Fruit fly (Drosophila melanogaster) whole organism, embryonic: ENCODE measurements around the gene mts.
A peak's percentile ranks its signal among the peaks of the same experiment; 100 is the strongest.

Experiments used
- Bgb ChIP-seq: fragments of 200-800 bp; sonication (Bioruptor generic); IDR thresholded peaks from 2 replicates; pipeline ENCODE4 v1.3.6; 2022; ENCODE audit warnings: missing biosample characterization, missing genetic modification characterization; ENCODE audit not compliant: partially characterized antibody
- CG10366 ChIP-seq: fragments of 200-800 bp; sonication (Bioruptor generic); IDR thresholded peaks from 2 replicates; pipeline ENCODE4 v1.3.6; 2022; ENCODE audit warnings: missing biosample characterization, missing genetic modification characterization
- CG10543 ChIP-seq: fragments of 200-800 bp; sonication (Bioruptor generic); optimal IDR thresholded peaks from 3 replicates; lab custom pipeline; 2017; ENCODE audit warnings: missing biosample characterization, mild to moderate bottlenecking, missing genetic modification characterization, moderate library complexity
- CG10654 ChIP-seq: fragments of 200-800 bp; sonication (Bioruptor generic); optimal IDR thresholded peaks from 2 replicates; lab custom pipeline; 2016; ENCODE audit warnings: missing biosample characterization, missing genetic modification characterization
- CG12219 ChIP-seq: fragments of 200-800 bp; sonication (Bioruptor generic); optimal IDR thresholded peaks from 3 replicates; lab custom pipeline; 2018; ENCODE audit warnings: missing biosample characterization, mild to moderate bottlenecking, missing genetic modification characterization
- CG12236 ChIP-seq: fragments of 200-800 bp; sonication (Bioruptor generic); optimal IDR thresholded peaks from 2 replicates; lab custom pipeline; 2016; ENCODE audit warnings: missing biosample characterization, missing genetic modification characterization
- CG13296 ChIP-seq: fragments of 200-800 bp; sonication (Bioruptor generic); optimal IDR thresholded peaks from 3 replicates; lab custom pipeline; 2018; ENCODE audit warnings: missing biosample characterization, mild to moderate bottlenecking, missing genetic modification characterization
- CG13894 ChIP-seq: fragments of 200-800 bp; sonication (Bioruptor generic); optimal IDR thresholded peaks from 3 replicates; lab custom pipeline; 2018; ENCODE audit warnings: missing biosample characterization, mild to moderate bottlenecking, missing genetic modification characterization, moderate library complexity
- CG14667 ChIP-seq: fragments of 200-800 bp; sonication (Bioruptor generic); IDR thresholded peaks from 2 replicates; pipeline ENCODE4 v1.3.6; 2022; ENCODE audit warnings: missing biosample characterization, missing genetic modification characterization
- CG15073 ChIP-seq: fragments of 200-800 bp; sonication (Bioruptor generic); optimal IDR thresholded peaks from 2 replicates; lab custom pipeline; 2016; ENCODE audit warnings: missing biosample characterization, missing genetic modification characterization
- CG16863 ChIP-seq: fragments of 200-800 bp; sonication (Bioruptor generic); optimal IDR thresholded peaks from 3 replicates; lab custom pipeline; 2016; ENCODE audit warnings: missing biosample characterization, missing genetic modification characterization
- CG17385 ChIP-seq: fragments of 200-800 bp; sonication (Bioruptor generic); optimal IDR thresholded peaks from 3 replicates; lab custom pipeline; 2018; ENCODE audit warnings: missing biosample characterization, mild to moderate bottlenecking, missing genetic modification characterization
- CG18599 ChIP-seq: fragments of 200-800 bp; sonication (Bioruptor generic); optimal IDR thresholded peaks from 3 replicates; lab custom pipeline; 2017; ENCODE audit warnings: missing biosample characterization, missing genetic modification characterization, mild to moderate bottlenecking, moderate library complexity, missing genetic modification reagents
- CG2712 ChIP-seq: fragments of 200-800 bp; optimal IDR thresholded peaks from 3 replicates; lab custom pipeline; 2019; ENCODE audit warnings: missing biosample characterization, mild to moderate bottlenecking, missing genetic modification characterization, moderate library complexity
- CG32532 ChIP-seq: fragments of 200-800 bp; sonication (Bioruptor generic); IDR thresholded peaks from 2 replicates; pipeline ENCODE4 v1.3.6; 2022; ENCODE audit warnings: missing biosample characterization, missing genetic modification characterization
- CG7271 ChIP-seq: fragments of 200-800 bp; sonication (Bioruptor generic); optimal IDR thresholded peaks from 2 replicates; lab custom pipeline; 2018; ENCODE audit warnings: missing biosample characterization, mild to moderate bottlenecking, missing genetic modification characterization, moderate library complexity
- CG8944 ChIP-seq: fragments of 200-800 bp; sonication (Bioruptor generic); optimal IDR thresholded peaks from 3 replicates; lab custom pipeline; 2016; ENCODE audit warnings: missing biosample characterization, missing genetic modification characterization
- CG9797 ChIP-seq: fragments of 200-800 bp; sonication (Bioruptor generic); optimal IDR thresholded peaks from 3 replicates; lab custom pipeline; 2018; ENCODE audit warnings: missing biosample characterization, mild to moderate bottlenecking, missing genetic modification characterization
- Deaf1 ChIP-seq: fragments of 200-800 bp; optimal IDR thresholded peaks from 3 replicates; lab custom pipeline; 2019; ENCODE audit warnings: missing biosample characterization, mild to moderate bottlenecking, missing genetic modification characterization, moderate library complexity
- Doc3 ChIP-seq: fragments of 200-800 bp; sonication (Bioruptor generic); IDR thresholded peaks from 3 replicates; pipeline ENCODE4 v1.3.6; 2022; ENCODE audit warnings: missing biosample characterization, missing genetic modification characterization; ENCODE audit not compliant: partially characterized antibody
- Eip74EF ChIP-seq, 2 experiments: fragments of 200-800 bp in 1 of 2; fragments of >200 bp in 1 of 2; sonication (Bioruptor generic) in 1 of 2; optimal IDR thresholded peaks; 2 replicates each; lab custom pipeline; 2017 to 2019; ENCODE audit warnings: missing biosample characterization in 2 of 2, missing genetic modification characterization in 2 of 2, mild to moderate bottlenecking in 1 of 2, moderate library complexity in 1 of 2
- HLH54F ChIP-seq: fragments of 200-800 bp; sonication (Bioruptor generic); optimal IDR thresholded peaks from 3 replicates; lab custom pipeline; 2016; ENCODE audit warnings: missing biosample characterization, missing genetic modification characterization
- Hsf ChIP-seq: fragments of 200-800 bp; sonication (Bioruptor generic); optimal IDR thresholded peaks from 3 replicates; lab custom pipeline; 2016; ENCODE audit warnings: missing biosample characterization, missing genetic modification characterization
- Jarid2 ChIP-seq: fragments of 200-800 bp; sonication (Bioruptor generic); optimal IDR thresholded peaks from 3 replicates; lab custom pipeline; 2017; ENCODE audit warnings: mild to moderate bottlenecking, missing biosample characterization, missing genetic modification reagents, missing genetic modification characterization
- MESR4 ChIP-seq: fragments of 200-800 bp; sonication (Bioruptor generic); optimal IDR thresholded peaks from 2 replicates; lab custom pipeline; 2018; ENCODE audit warnings: missing biosample characterization, mild to moderate bottlenecking, missing genetic modification characterization, moderate library complexity
- Poxn ChIP-seq: fragments of 200-800 bp; sonication (Bioruptor generic); IDR thresholded peaks from 2 replicates; pipeline ENCODE4 v1.3.6; 2022; ENCODE audit warnings: missing biosample characterization, missing genetic modification characterization
- Scr ChIP-seq: fragments of 200-800 bp; sonication (Bioruptor generic); IDR thresholded peaks from 2 replicates; pipeline ENCODE4 v1.3.6; 2022; ENCODE audit warnings: missing biosample characterization, missing genetic modification characterization; ENCODE audit not compliant: partially characterized antibody
- Stat92E ChIP-seq, 3 experiments: fragments of >200 bp in 2 of 3; fragments of 200-800 bp in 1 of 3; sonication (Bioruptor generic) in 1 of 3; optimal IDR thresholded peaks; 2 replicates each; lab custom pipeline; 2017 to 2019; ENCODE audit warnings: missing biosample characterization in 3 of 3, missing genetic modification characterization in 3 of 3, mild to moderate bottlenecking in 1 of 3, moderate library complexity in 1 of 3
- Usf ChIP-seq: fragments of 200-800 bp; sonication (Bioruptor generic); optimal IDR thresholded peaks from 2 replicates; lab custom pipeline; 2017; ENCODE audit warnings: missing genotype, missing biosample characterization, missing genetic modification characterization
- dati ChIP-seq: fragments of 200-800 bp; sonication (Bioruptor generic); IDR thresholded peaks from 2 replicates; pipeline ENCODE4 v1.3.6; 2022; ENCODE audit warnings: missing biosample characterization, missing genetic modification characterization
- dmrt99B ChIP-seq: fragments of 200-800 bp; sonication (Bioruptor generic); optimal IDR thresholded peaks from 2 replicates; lab custom pipeline; 2018; ENCODE audit warnings: missing biosample characterization, mild to moderate bottlenecking, missing genetic modification characterization, moderate library complexity
- emc ChIP-seq: fragments of 200-800 bp; sonication (Bioruptor generic); optimal IDR thresholded peaks from 2 replicates; lab custom pipeline; 2016; ENCODE audit warnings: missing biosample characterization, missing genetic modification characterization
- gfzf ChIP-seq: fragments of 200-800 bp; sonication (Bioruptor generic); optimal IDR thresholded peaks from 2 replicates; lab custom pipeline; 2016; ENCODE audit warnings: missing biosample characterization, mild to moderate bottlenecking, missing genetic modification characterization, moderate library complexity
- hb ChIP-seq: fragments of 200-800 bp; sonication (Bioruptor generic); IDR thresholded peaks from 3 replicates; pipeline ENCODE4 v1.3.6; 2022; ENCODE audit warnings: missing biosample characterization, missing genetic modification characterization; ENCODE audit not compliant: partially characterized antibody
- inv ChIP-seq: fragments of 200-800 bp; sonication (Bioruptor generic); IDR thresholded peaks from 2 replicates; pipeline ENCODE4 v1.3.6; 2022; ENCODE audit warnings: missing biosample characterization, missing genetic modification characterization; ENCODE audit not compliant: partially characterized antibody
- ken ChIP-seq: fragments of 200-800 bp; sonication (Bioruptor generic); IDR thresholded peaks from 3 replicates; pipeline ENCODE4 v1.3.6; 2022; ENCODE audit warnings: missing biosample characterization, missing genetic modification characterization
- mirr ChIP-seq: fragments of 200-800 bp; sonication (Bioruptor generic); optimal IDR thresholded peaks from 3 replicates; lab custom pipeline; 2018; ENCODE audit warnings: missing biosample characterization, mild to moderate bottlenecking, missing genetic modification characterization
- otp ChIP-seq: fragments of 200-800 bp; sonication (Bioruptor generic); IDR thresholded peaks from 3 replicates; pipeline ENCODE4, ENCODE4 v1.3.6; 2022; ENCODE audit warnings: missing biosample characterization, missing genetic modification characterization
- p53 ChIP-seq: fragments of 200-800 bp; sonication (Bioruptor generic); optimal IDR thresholded peaks from 2 replicates; lab custom pipeline; 2016; ENCODE audit warnings: missing biosample characterization, missing genetic modification characterization
- pan ChIP-seq, 4 experiments: fragments of >200 bp in 3 of 4; fragments of 200-800 bp in 1 of 4; sonication (Bioruptor generic) in 1 of 4; optimal IDR thresholded peaks in 3 of 4; IDR thresholded peaks in 1 of 4; 2 replicates each; pipeline versions ENCODE4 v1.3.6 to Lab custom; 2017 to 2022; ENCODE audit warnings: missing biosample characterization in 2 of 4, missing genetic modification characterization in 2 of 4, mixed read lengths in 1 of 4
- pfk ChIP-seq: fragments of 200-800 bp; sonication (Bioruptor generic); optimal IDR thresholded peaks from 2 replicates; lab custom pipeline; 2018; ENCODE audit warnings: missing biosample characterization, mild to moderate bottlenecking, missing genetic modification characterization, moderate library complexity
- pnt ChIP-seq: fragments of 200-800 bp; sonication (Bioruptor generic); optimal IDR thresholded peaks from 3 replicates; lab custom pipeline; 2016; ENCODE audit warnings: missing biosample characterization, missing genetic modification characterization
- pzg ChIP-seq: fragments of 200-800 bp; sonication (Bioruptor generic); optimal IDR thresholded peaks from 3 replicates; lab custom pipeline; 2018; ENCODE audit warnings: missing biosample characterization, mild to moderate bottlenecking, missing genetic modification characterization, moderate library complexity
- ranshi ChIP-seq: fragments of 200-800 bp; sonication (Bioruptor generic); IDR thresholded peaks from 2 replicates; pipeline ENCODE4 v1.3.6; 2022; ENCODE audit warnings: missing biosample characterization, missing genetic modification characterization
- sim ChIP-seq: fragments of 200-800 bp; sonication (Bioruptor generic); IDR thresholded peaks from 2 replicates; pipeline ENCODE4 v1.3.6; 2022; ENCODE audit warnings: missing biosample characterization, missing genetic modification characterization
- slou ChIP-seq: fragments of 200-800 bp; sonication (Bioruptor generic); optimal IDR thresholded peaks from 3 replicates; lab custom pipeline; 2016; ENCODE audit warnings: missing biosample characterization, missing genetic modification characterization
- sna ChIP-seq: fragments of 200-800 bp; sonication (Bioruptor generic); IDR thresholded peaks from 2 replicates; pipeline ENCODE4 v1.3.6; 2022; ENCODE audit warnings: missing biosample characterization, missing genetic modification characterization; ENCODE audit not compliant: partially characterized antibody
- sob ChIP-seq: fragments of 200-800 bp; sonication (Bioruptor generic); IDR thresholded peaks from 2 replicates; pipeline ENCODE4 v1.3.6; 2022; ENCODE audit warnings: missing biosample characterization, missing genetic modification characterization
- tap ChIP-seq: fragments of 200-800 bp; optimal IDR thresholded peaks from 3 replicates; lab custom pipeline; 2019; ENCODE audit warnings: missing biosample characterization, mild to moderate bottlenecking, missing genetic modification characterization, moderate library complexity

Gene mts

DNA sequence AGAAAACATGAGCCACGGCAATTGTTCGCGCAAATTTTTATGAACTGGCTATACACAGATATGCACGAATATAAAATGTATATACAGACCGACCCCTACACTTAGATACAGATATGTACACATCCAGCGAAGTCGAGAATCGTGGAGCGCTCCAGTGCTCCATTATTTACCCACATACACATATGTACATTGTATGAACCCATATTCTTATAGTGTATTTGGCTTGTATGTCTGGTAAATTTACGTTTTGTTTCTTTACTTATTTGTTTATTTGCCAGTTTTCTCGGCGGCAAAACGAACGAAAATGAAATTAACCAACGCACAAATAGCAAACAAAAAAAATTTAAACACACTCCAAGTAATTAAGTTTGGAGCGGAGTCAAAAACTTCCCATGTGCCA, 14.1 kb upstream of the mts start (continued):
- TF ChIP-seq CG32532 (GFP tag; lab: Robert Waterston, UW) (peak; percentile 33; the same call in 1 of the 2 replicates), CG10654 (peak; percentile 38), otp (peak; percentile 51; the same call in 1 of the 3 replicates), Bgb (GFP tag; lab: Robert Waterston, UW) (no peak), Eip74EF (GFP tag; optimal IDR thresholded peaks at IDR 0.05; lab: Kevin White, UChicago) (peak in 1 of 2 experiments; percentile 28), CG7271 (tag; lab: Kevin White, UChicago) (no peak), dati (GFP tag; lab: Robert Waterston, UW) (no peak), CG12236 (no peak), CG10543 (GFP tag; lab: Kevin White, UChicago) (peak; percentile 86), CG10366 (GFP tag; lab: Robert Waterston, UW) (no peak), CG15073 (no peak), emc (no peak), inv (GFP tag; lab: Robert Waterston, UW) (no peak), MESR4 (GFP tag; lab: Kevin White, UChicago) (no peak), tap (tag; lab: Kevin White, UChicago) (peak; percentile 30), pfk (GFP tag; lab: Kevin White, UChicago) (peak; percentile 70), pzg (GFP tag; lab: Kevin White, UChicago) (no peak), pan (optimal IDR thresholded peaks at IDR 0.05; lab: Kevin White, UChicago) (no peak), pan (GFP tag; optimal IDR thresholded peaks at IDR 0.05 in 1 of 2, IDR thresholded peaks at IDR 0.05 in 1 of 2) (peak in 1 of 2 experiments; percentile 43), ken (GFP tag; lab: Robert Waterston, UW) (no peak), CG14667 (no peak), CG2712 (tag; lab: Kevin White, UChicago) (peak; percentile 34), pnt (GFP tag; lab: Kevin White, UChicago) (no peak), sna (no peak), Stat92E (GFP tag; optimal IDR thresholded peaks at IDR 0.05; lab: Kevin White, UChicago) (no peak), CG16863 (GFP tag; lab: Kevin White, UChicago) (no peak), mirr (GFP tag; lab: Kevin White, UChicago) (peak; percentile 93), Scr (no peak), slou (GFP tag; lab: Kevin White, UChicago) (peak; percentile 41), CG13296 (peak; percentile 83), p53 (GFP tag; lab: Kevin White, UChicago) (no peak), CG13894 (tag; lab: Kevin White, UChicago) (peak; percentile 87), gfzf (GFP tag; lab: Kevin White, UChicago) (no peak), CG17385 (GFP tag; lab: Kevin White, UChicago) (peak; percentile 30), hb (GFP tag; lab: Robert Waterston, UW) (no peak), CG18599 (peak; percentile 85), ranshi (GFP tag; lab: Robert Waterston, UW) (no peak), HLH54F (GFP tag; lab: Kevin White, UChicago) (no peak), Jarid2 (GFP tag; lab: Kevin White, UChicago) (peak; percentile 35), Deaf1 (tag; lab: Kevin White, UChicago) (peak; percentile 22), Usf (GFP tag; lab: Kevin White, UChicago) (no peak), dmrt99B (peak; percentile 43), CG9797 (GFP tag; lab: Kevin White, UChicago) (no peak), sob (peak; percentile 73; the same call in 1 of the 2 replicates), Hsf (GFP tag; lab: Kevin White, UChicago) (no peak), sim (GFP tag; lab: Robert Waterston, UW) (no peak), Poxn (no peak), CG8944 (GFP tag; lab: Kevin White, UChicago) (no peak), Doc3 (no peak), CG12219 (peak; percentile 25)
